Worm (Caenorhabditis elegans) whole organism, late embryonic: ENCODE data around the gene T12G3.2.

Experiments
- C08G9.2 ChIP-seq: sonication (generic microtip); optimal IDR thresholded peaks from 2 replicates; lab custom pipeline; 2016; ENCODE audit warnings: mild to moderate bottlenecking, missing genetic modification characterization, moderate library complexity, missing compliant biosample characterization
- C38D4.7 ChIP-seq: fragments of 200-800 bp; sonication (Bioruptor generic); optimal IDR thresholded peaks from 2 replicates; lab custom pipeline; 2018; ENCODE audit warnings: mild to moderate bottlenecking, missing genetic modification characterization, moderate library complexity, missing compliant biosample characterization
- K02D7.2 ChIP-seq: sonication (generic microtip); optimal IDR thresholded peaks from 2 replicates; lab custom pipeline; 2017; ENCODE audit warnings: mild to moderate bottlenecking, missing genetic modification characterization, missing compliant biosample characterization
- K09A11.1 ChIP-seq: sonication (generic microtip); optimal IDR thresholded peaks from 2 replicates; lab custom pipeline; 2017; ENCODE audit warnings: antibody characterized with exemption, mild to moderate bottlenecking, missing genetic modification characterization, missing compliant biosample characterization; ENCODE audit not compliant: insufficient read depth
- T23F11.4 ChIP-seq: fragments of 200-800 bp; sonication (Bioruptor generic); optimal IDR thresholded peaks from 2 replicates; lab custom pipeline; 2018; ENCODE audit warnings: mild to moderate bottlenecking, missing genetic modification characterization, missing compliant biosample characterization
- ceh-14 ChIP-seq: sonication (generic microtip); optimal IDR thresholded peaks from 2 replicates; lab custom pipeline; 2016; ENCODE audit warnings: missing genotype, missing genetic modification characterization, missing compliant biosample characterization
- ceh-22 ChIP-seq: sonication (generic microtip); optimal IDR thresholded peaks from 2 replicates; lab custom pipeline; 2017; ENCODE audit warnings: missing biosample characterization, missing genetic modification characterization
- ceh-30 ChIP-seq: fragments of 150-350 bp; optimal IDR thresholded peaks from 2 replicates; lab custom pipeline; 2014; ENCODE audit warnings: missing biosample characterization, missing genetic modification characterization
- ceh-34 ChIP-seq: sonication (generic microtip); optimal IDR thresholded peaks from 2 replicates; lab custom pipeline; 2016; ENCODE audit warnings: mild to moderate bottlenecking, missing genetic modification characterization, missing compliant biosample characterization
- ceh-48 ChIP-seq: sonication (generic microtip); optimal IDR thresholded peaks from 2 replicates; lab custom pipeline; 2016; ENCODE audit warnings: missing genetic modification characterization, inconsistent platforms, missing compliant biosample characterization
- ceh-6 ChIP-seq: fragments of 200-800 bp; sonication (Bioruptor generic); optimal IDR thresholded peaks from 2 replicates; lab custom pipeline; 2018; ENCODE audit warnings: mild to moderate bottlenecking, missing genetic modification characterization, missing compliant biosample characterization
- ceh-9 ChIP-seq: sonication (generic microtip); optimal IDR thresholded peaks from 2 replicates; lab custom pipeline; 2016; ENCODE audit warnings: mild to moderate bottlenecking, missing genetic modification characterization, inconsistent platforms, missing compliant biosample characterization
- dve-1 ChIP-seq: sonication (generic microtip); optimal IDR thresholded peaks from 2 replicates; lab custom pipeline; 2017; ENCODE audit warnings: antibody characterized with exemption, mild to moderate bottlenecking, missing genetic modification characterization, missing compliant biosample characterization
- elt-2 ChIP-seq: sonication (generic microtip); optimal IDR thresholded peaks from 2 replicates; lab custom pipeline; 2016; ENCODE audit warnings: missing genetic modification reagents, missing genetic modification characterization, missing compliant biosample characterization
- elt-4 ChIP-seq: sonication (generic microtip); optimal IDR thresholded peaks from 2 replicates; lab custom pipeline; 2016; ENCODE audit warnings: missing genetic modification characterization, missing compliant biosample characterization
- ets-4 ChIP-seq: sonication (generic microtip); optimal IDR thresholded peaks from 2 replicates; lab custom pipeline; 2016; ENCODE audit warnings: missing genetic modification characterization, missing compliant biosample characterization
- fkh-10 ChIP-seq: fragments of 150-350 bp; optimal IDR thresholded peaks from 2 replicates; lab custom pipeline; 2014; ENCODE audit warnings: missing biosample characterization, missing genetic modification reagents, missing genetic modification characterization
- fkh-6 ChIP-seq: sonication (generic microtip); optimal IDR thresholded peaks from 2 replicates; lab custom pipeline; 2016; ENCODE audit warnings: missing genetic modification characterization, missing compliant biosample characterization
- hlh-13 ChIP-seq: fragments of 200-800 bp; sonication (Bioruptor generic); optimal IDR thresholded peaks from 2 replicates; lab custom pipeline; 2018; ENCODE audit warnings: mild to moderate bottlenecking, missing genetic modification characterization, missing compliant biosample characterization
- hlh-6 ChIP-seq: sonication (generic microtip); optimal IDR thresholded peaks from 2 replicates; lab custom pipeline; 2016; ENCODE audit warnings: missing genotype, missing genetic modification characterization, missing compliant biosample characterization
- hlh-8 ChIP-seq: sonication (generic microtip); optimal IDR thresholded peaks from 2 replicates; lab custom pipeline; 2016; ENCODE audit warnings: missing genotype, missing genetic modification characterization, missing compliant biosample characterization
- lim-6 ChIP-seq: sonication (generic microtip); optimal IDR thresholded peaks from 2 replicates; lab custom pipeline; 2016; ENCODE audit warnings: missing genetic modification characterization, missing compliant biosample characterization
- lin-11 ChIP-seq: fragments of 200-800 bp; sonication (Bioruptor generic); optimal IDR thresholded peaks from 2 replicates; lab custom pipeline; 2018; ENCODE audit warnings: mild to moderate bottlenecking, missing genetic modification characterization, missing compliant biosample characterization
- mec-3 ChIP-seq: sonication (generic microtip); optimal IDR thresholded peaks from 2 replicates; lab custom pipeline; 2016; ENCODE audit warnings: borderline replicate concordance, missing genetic modification characterization, missing compliant biosample characterization
- nhr-232 ChIP-seq: sonication (generic microtip); optimal IDR thresholded peaks from 2 replicates; lab custom pipeline; 2016; ENCODE audit warnings: missing genetic modification characterization, missing compliant biosample characterization
- npax-4 ChIP-seq: sonication (generic microtip); optimal IDR thresholded peaks from 2 replicates; lab custom pipeline; 2016; ENCODE audit warnings: missing genetic modification characterization, missing compliant biosample characterization
- pag-3 ChIP-seq: sonication (generic microtip); optimal IDR thresholded peaks from 2 replicates; lab custom pipeline; 2016; ENCODE audit warnings: missing compliant biosample characterization, missing genetic modification characterization, borderline replicate concordance
- pat-9 ChIP-seq: fragments of 200-800 bp; sonication (Bioruptor generic); optimal IDR thresholded peaks from 2 replicates; lab custom pipeline; 2018; ENCODE audit warnings: mild to moderate bottlenecking, missing genetic modification characterization, moderate library complexity, missing compliant biosample characterization
- pax-1 ChIP-seq: fragments of 150-350 bp; optimal IDR thresholded peaks from 2 replicates; lab custom pipeline; 2014; ENCODE audit warnings: missing biosample characterization, missing genetic modification characterization
- pha-4 ChIP-seq: fragments of 150-350 bp; optimal IDR thresholded peaks from 2 replicates; lab custom pipeline; 2018; ENCODE audit warnings: missing biosample characterization, missing genetic modification reagents, missing genetic modification characterization
- pqm-1 ChIP-seq: sonication (generic microtip); optimal IDR thresholded peaks from 2 replicates; lab custom pipeline; 2016; ENCODE audit warnings: missing genetic modification characterization, missing compliant biosample characterization
- pros-1 ChIP-seq: fragments of 150-350 bp; optimal IDR thresholded peaks from 2 replicates; lab custom pipeline; 2014; ENCODE audit warnings: missing biosample characterization, missing genetic modification reagents, missing genetic modification characterization
- ref-2 ChIP-seq: sonication (generic microtip); optimal IDR thresholded peaks from 2 replicates; lab custom pipeline; 2016; ENCODE audit warnings: missing genetic modification characterization, missing compliant biosample characterization
- sox-2 ChIP-seq: fragments of 200-800 bp; sonication (Bioruptor generic); IDR thresholded peaks from 2 replicates; pipeline ENCODE4 v1.3.6; 2022; ENCODE audit warnings: missing genetic modification reagents, missing genetic modification characterization, missing compliant biosample characterization
- sox-4 ChIP-seq: sonication (generic microtip); optimal IDR thresholded peaks from 2 replicates; lab custom pipeline; 2017; ENCODE audit warnings: mild to moderate bottlenecking, missing genetic modification characterization, inconsistent platforms, missing compliant biosample characterization
- syd-9 ChIP-seq: sonication (generic microtip); optimal IDR thresholded peaks from 2 replicates; lab custom pipeline; 2016; ENCODE audit warnings: mild to moderate bottlenecking, missing genetic modification characterization, moderate library complexity, missing compliant biosample characterization
- tbx-2 ChIP-seq: sonication (generic microtip); optimal IDR thresholded peaks from 2 replicates; lab custom pipeline; 2016; ENCODE audit warnings: missing genetic modification characterization, missing compliant biosample characterization
- ttx-3 ChIP-seq: sonication (generic microtip); optimal IDR thresholded peaks from 2 replicates; lab custom pipeline; 2016; ENCODE audit warnings: missing genetic modification reagents, missing genetic modification characterization, missing compliant biosample characterization
- unc-42 ChIP-seq: sonication (generic microtip); optimal IDR thresholded peaks from 2 replicates; lab custom pipeline; 2016; ENCODE audit warnings: missing genotype, missing genetic modification characterization, missing compliant biosample characterization
- unc-86 ChIP-seq: sonication (generic microtip); optimal IDR thresholded peaks from 2 replicates; lab custom pipeline; 2016; ENCODE audit warnings: missing genetic modification characterization, missing compliant biosample characterization
- ztf-16 ChIP-seq: sonication (generic microtip); optimal IDR thresholded peaks from 2 replicates; lab custom pipeline; 2017; ENCODE audit warnings: missing genetic modification characterization, missing compliant biosample characterization

T12G3.2 gene

ce11 chrIV:12051049-12051792, 4.5 kb upstream of the T12G3.2 start, which contains the start of the genes bre-5 and spt-5:
Gene bre-5 (minus strand): TSS chrIV:12051215.
Gene spt-5 (plus strand): TSS chrIV:12051491.
- no peak for TF ChIP-seq T23F11.4
- no peak for TF ChIP-seq pag-3
- no peak for TF ChIP-seq syd-9 (tag; lab: Kevin White, UChicago)
- TF ChIP-seq lim-6, result no peak
- no peak for TF ChIP-seq pqm-1 (tag; lab: Kevin White, UChicago)
- no peak for TF ChIP-seq fkh-6 (tag; lab: Kevin White, UChicago)
- TF ChIP-seq C08G9.2, result no peak
- TF ChIP-seq ceh-22 (tag; lab: Kevin White, UChicago), result no peak
- TF ChIP-seq ceh-9 (tag; lab: Kevin White, UChicago), result no peak
- TF ChIP-seq ceh-34 (tag; lab: Kevin White, UChicago), result no peak
- TF ChIP-seq sox-2 (GFP tag; lab: Robert Waterston, UW), result no peak
- no peak for TF ChIP-seq unc-86
- TF ChIP-seq ref-2, result no peak
- no peak for TF ChIP-seq dve-1 (tag; lab: Kevin White, UChicago)
- TF ChIP-seq, all 69 proteins: peak for 0

- no peak for TF ChIP-seq nhr-232 (tag; lab: Kevin White, UChicago)
- no peak for TF ChIP-seq K09A11.1
- TF ChIP-seq ceh-48, result no peak
- no peak for TF ChIP-seq pha-4 (tag; lab: Kevin White, UChicago)
- TF ChIP-seq C38D4.7, result no peak
- no peak for TF ChIP-seq K02D7.2 (tag; lab: Kevin White, UChicago)
- TF ChIP-seq ceh-14 (tag; lab: Kevin White, UChicago), result no peak
- TF ChIP-seq ceh-22 (tag; lab: Kevin White, UChicago), result no peak
Measured at ce11 chrIV:12047552-12048347, 983 bp upstream of the T12G3.2 start, which contains the start of gene T12G3.4. Gene T12G3.4 (plus strand): TSS chrIV:12048256.

ce11 chrIV:12044844-12045738, 1.7 kb downstream of the T12G3.2 start:
- no peak for TF ChIP-seq npax-4
- TF ChIP-seq elt-2 (tag; lab: Kevin White, UChicago), result no peak
- no peak for TF ChIP-seq lin-11 (tag; lab: Kevin White, UChicago)
- TF ChIP-seq ets-4, result no peak
- no peak for TF ChIP-seq hlh-6
- TF ChIP-seq mec-3 (tag; lab: Kevin White, UChicago), result no peak
- TF ChIP-seq hlh-13 (GFP tag; lab: Kevin White, UChicago), result no peak
- TF ChIP-seq pat-9 (tag; lab: Kevin White, UChicago), result no peak
- TF ChIP-seq, all 69 proteins: peak for 0

- TF ChIP-seq elt-4 (tag; lab: Kevin White, UChicago), result no peak
- no peak for TF ChIP-seq ceh-48
- no peak for TF ChIP-seq pax-1 (tag; lab: Kevin White, UChicago)
- no peak for TF ChIP-seq hlh-8 (tag; lab: Kevin White, UChicago)
- TF ChIP-seq elt-2 (tag; lab: Kevin White, UChicago), result no peak
- no peak for TF ChIP-seq unc-42 (tag; lab: Kevin White, UChicago)
- no peak for TF ChIP-seq fkh-10
- TF ChIP-seq lin-11 (tag; lab: Kevin White, UChicago), result no peak
- TF ChIP-seq ztf-16 (tag; lab: Kevin White, UChicago), result no peak
- TF ChIP-seq npax-4, result no peak
- no peak for TF ChIP-seq tbx-2 (tag; lab: Kevin White, UChicago)
- TF ChIP-seq ttx-3 (tag; lab: Kevin White, UChicago), result no peak
- no peak for TF ChIP-seq pros-1 (tag; lab: Kevin White, UChicago)
- no peak for TF ChIP-seq sox-4 (tag; lab: Kevin White, UChicago)
- no peak for TF ChIP-seq sox-2 (GFP tag; lab: Robert Waterston, UW)
- TF ChIP-seq ceh-6, result no peak
- no peak for TF ChIP-seq ceh-30
- TF ChIP-seq hlh-6, result no peak
- TF ChIP-seq pqm-1 (tag; lab: Kevin White, UChicago), result no peak
Measured at ce11 chrIV:12043054-12043453, 3.7 kb downstream of the T12G3.2 start.
